Worm (Caenorhabditis elegans) whole organism, L1 larva: ENCODE measurements around the gene fbxa-28.

ENCODE experiments used
- C34B4.2 ChIP-seq: sonication (generic microtip); optimal IDR thresholded peaks from 2 replicates; lab custom pipeline; 2017; ENCODE audit warnings: mild to moderate bottlenecking, missing genetic modification characterization, missing compliant biosample characterization
- alr-1 ChIP-seq: fragments of 200-800 bp; sonication (Bioruptor generic); optimal IDR thresholded peaks from 2 replicates; lab custom pipeline; 2018; ENCODE audit warnings: borderline replicate concordance, mild to moderate bottlenecking, missing genetic modification characterization, missing compliant biosample characterization
- fkh-10 ChIP-seq: sonication (generic microtip); optimal IDR thresholded peaks from 2 replicates; lab custom pipeline; 2017; ENCODE audit warnings: missing biosample characterization, missing genetic modification reagents, missing genetic modification characterization
- lin-14 ChIP-seq: fragments of 200-800 bp; sonication (Bioruptor generic); optimal IDR thresholded peaks from 2 replicates; lab custom pipeline; 2018; ENCODE audit warnings: mild to moderate bottlenecking, missing genetic modification characterization, moderate library complexity, missing compliant biosample characterization
- mep-1 ChIP-seq: fragments of 150-350 bp; optimal IDR thresholded peaks from 2 replicates; lab custom pipeline; 2014; ENCODE audit warnings: missing biosample characterization, missing genetic modification characterization
- nhr-28 ChIP-seq: fragments of 150-350 bp; optimal IDR thresholded peaks from 2 replicates; lab custom pipeline; 2014; ENCODE audit warnings: missing biosample characterization, missing genetic modification characterization
- nhr-76 ChIP-seq: sonication (generic microtip); optimal IDR thresholded peaks from 2 replicates; lab custom pipeline; 2017; ENCODE audit warnings: missing biosample characterization, missing genetic modification characterization
- snpc-4 ChIP-seq: fragments of 150-350 bp; optimal IDR thresholded peaks from 2 replicates; lab custom pipeline; 2014; ENCODE audit warnings: missing biosample characterization, missing genetic modification characterization
- sptf-1 ChIP-seq: fragments of 150-350 bp; optimal IDR thresholded peaks from 2 replicates; lab custom pipeline; 2014; ENCODE audit warnings: missing biosample characterization, missing genetic modification characterization
- swsn-7 ChIP-seq: sonication (generic microtip); optimal IDR thresholded peaks from 2 replicates; lab custom pipeline; 2016; ENCODE audit warnings: missing genetic modification characterization, missing compliant biosample characterization
- unc-130 ChIP-seq: fragments of 150-350 bp; optimal IDR thresholded peaks from 2 replicates; lab custom pipeline; 2017; ENCODE audit warnings: missing biosample characterization, missing genetic modification characterization, inconsistent platforms
- unc-62 ChIP-seq: fragments of 150-350 bp; optimal IDR thresholded peaks from 2 replicates; lab custom pipeline; 2014; ENCODE audit warnings: missing biosample characterization, missing genetic modification reagents, missing genetic modification characterization
- zip-4 ChIP-seq: fragments of 200-800 bp; sonication (Bioruptor generic); optimal IDR thresholded peaks from 2 replicates; lab custom pipeline; 2018; ENCODE audit warnings: mild to moderate bottlenecking, missing genetic modification characterization, moderate library complexity, missing compliant biosample characterization

DNA sequence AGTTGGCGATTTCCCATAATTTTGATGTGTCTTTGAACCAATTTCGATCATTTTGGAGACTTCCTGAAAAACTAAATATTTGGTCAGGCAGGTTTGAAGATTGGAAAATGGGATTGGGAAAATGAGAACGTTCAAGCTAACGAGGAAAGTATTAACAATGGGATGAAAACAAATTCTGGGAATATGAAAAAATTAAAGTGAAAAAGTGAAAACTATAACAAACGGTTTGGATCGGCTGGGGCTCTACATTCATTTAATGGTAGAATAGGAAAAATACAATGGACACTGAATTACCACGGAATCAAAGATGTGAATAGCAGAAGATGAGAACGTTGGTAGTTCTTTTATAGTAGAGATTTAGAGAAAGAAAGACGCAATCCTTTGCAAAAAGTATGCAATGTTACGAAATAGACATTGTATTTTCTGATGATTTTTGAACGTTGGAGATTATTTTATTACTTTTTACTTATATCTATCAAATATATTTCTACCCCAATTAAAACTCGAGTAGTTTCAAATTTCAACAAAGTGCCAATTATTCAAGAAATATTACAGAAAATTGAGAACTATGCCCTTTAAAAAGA lies 9.1 kb upstream of the fbxa-28 start, which contains the start of gene fbxa-50:
- TF ChIP-seq unc-130 (tag; lab: Kevin White, UChicago) (no peak), nhr-28 (tag; lab: Kevin White, UChicago) (no peak), swsn-7 (no peak), sptf-1 (tag; lab: Kevin White, UChicago) (no peak), fkh-10 (GFP tag; lab: Kevin White, UChicago) (no peak), C34B4.2 (tag; lab: Kevin White, UChicago) (no peak), zip-4 (GFP tag; lab: Kevin White, UChicago) (no peak), lin-14 (no peak), mep-1 (no peak), alr-1 (no peak), nhr-76 (tag; lab: Kevin White, UChicago) (no peak), snpc-4 (tag; lab: Kevin White, UChicago) (no peak), unc-62 (GFP tag; lab: Kevin White, UChicago) (no peak)
